Worm (Caenorhabditis elegans) whole organism, young adult: Measurements from ENCODE around the gene Y73B6BL.31.

Source experiments
- B0019.2 ChIP-seq: fragments of 200-800 bp; sonication (Bioruptor generic); conservative IDR thresholded peaks from 2 replicates; pipeline ENCODE4 v1.3.6; 2022; ENCODE audit warnings: missing genetic modification reagents, missing genetic modification characterization, missing compliant biosample characterization
- B0261.1 ChIP-seq: sonication (generic microtip); optimal IDR thresholded peaks from 2 replicates; lab custom pipeline; 2016; ENCODE audit warnings: mild to moderate bottlenecking, missing genetic modification characterization, moderate library complexity, missing compliant biosample characterization
- C06A6.2 ChIP-seq: fragments of 200-800 bp; sonication (Bioruptor generic); conservative IDR thresholded peaks from 2 replicates; pipeline ENCODE4 v1.3.6; 2022; ENCODE audit warnings: missing genetic modification characterization, missing compliant biosample characterization
- D2030.7 ChIP-seq: fragments of 200-800 bp; sonication (Bioruptor generic); IDR thresholded peaks from 2 replicates; pipeline ENCODE4 v1.3.6; 2022; ENCODE audit warnings: missing genetic modification reagents, missing genetic modification characterization, missing compliant biosample characterization
- F10E7.11 ChIP-seq: sonication (generic microtip); optimal IDR thresholded peaks from 2 replicates; lab custom pipeline; 2017; ENCODE audit warnings: mild to moderate bottlenecking, missing genetic modification characterization, moderate library complexity, missing compliant biosample characterization
- K11D2.4 ChIP-seq: fragments of 200-800 bp; sonication (Bioruptor generic); IDR thresholded peaks from 2 replicates; pipeline ENCODE4 v1.3.6; 2022; ENCODE audit warnings: missing genetic modification reagents, missing genetic modification characterization, missing compliant biosample characterization
- K12H6.12 ChIP-seq: fragments of 200-800 bp; sonication (Bioruptor generic); optimal IDR thresholded peaks from 2 replicates; lab custom pipeline; 2018; ENCODE audit warnings: mild to moderate bottlenecking, missing genetic modification characterization, missing compliant biosample characterization
- akir-1 ChIP-seq: fragments of 200-800 bp; sonication (Bioruptor generic); optimal IDR thresholded peaks from 2 replicates; lab custom pipeline; 2018; ENCODE audit warnings: mild to moderate bottlenecking, missing genetic modification characterization, moderate library complexity, missing compliant biosample characterization
- aptf-2 ChIP-seq: fragments of 200-800 bp; sonication (Bioruptor generic); conservative IDR thresholded peaks from 2 replicates; pipeline ENCODE4 v1.3.6; 2022; ENCODE audit warnings: missing genetic modification reagents, missing genetic modification characterization, missing compliant biosample characterization
- attf-5 ChIP-seq: fragments of 200-800 bp; sonication (Bioruptor generic); optimal IDR thresholded peaks from 2 replicates; lab custom pipeline; 2018; ENCODE audit warnings: mild to moderate bottlenecking, missing genetic modification characterization, missing compliant biosample characterization
- bed-1 ChIP-seq: fragments of 200-800 bp; sonication (Bioruptor generic); IDR thresholded peaks from 2 replicates; pipeline ENCODE4 v1.3.6; 2022; ENCODE audit warnings: missing genetic modification reagents, missing genetic modification characterization, missing compliant biosample characterization
- ceh-40 ChIP-seq: fragments of 200-800 bp; sonication (Bioruptor generic); IDR thresholded peaks from 2 replicates; pipeline ENCODE4 v1.3.6; 2022; ENCODE audit warnings: missing genetic modification characterization, missing compliant biosample characterization
- chd-7 ChIP-seq: sonication (generic microtip); optimal IDR thresholded peaks from 2 replicates; lab custom pipeline; 2016; ENCODE audit warnings: mild to moderate bottlenecking, missing genetic modification characterization, moderate library complexity, missing compliant biosample characterization
- dox-1 ChIP-seq: fragments of 200-800 bp; sonication (Bioruptor generic); IDR thresholded peaks from 2 replicates; pipeline ENCODE4 v1.3.6; 2022; ENCODE audit warnings: missing genetic modification reagents, missing genetic modification characterization, missing compliant biosample characterization
- hlh-12 ChIP-seq: sonication (generic microtip); optimal IDR thresholded peaks from 2 replicates; lab custom pipeline; 2016; ENCODE audit warnings: missing genetic modification characterization, missing compliant biosample characterization
- hlh-26 ChIP-seq: fragments of 200-800 bp; sonication (Bioruptor generic); conservative IDR thresholded peaks from 2 replicates; pipeline ENCODE4 v1.3.6; 2022; ENCODE audit warnings: missing genetic modification reagents, missing genetic modification characterization, missing compliant biosample characterization
- hmg-1.2 ChIP-seq: fragments of 200-800 bp; sonication (Bioruptor generic); IDR thresholded peaks from 2 replicates; pipeline ENCODE4 v1.3.6; 2022; ENCODE audit warnings: missing genetic modification reagents, missing genetic modification characterization, missing compliant biosample characterization
- lin-35 ChIP-seq, 3 experiments: fragments of 150-350 bp in 2 of 3; sonication (generic microtip) in 1 of 3; optimal IDR thresholded peaks; 2 replicates each; lab custom pipeline; 2014 to 2018; ENCODE audit warnings: missing biosample characterization in 3 of 3, missing genetic modification characterization in 3 of 3, missing genetic modification reagents in 3 of 3
- lsy-27 ChIP-seq: sonication (generic microtip); optimal IDR thresholded peaks from 2 replicates; lab custom pipeline; 2017; ENCODE audit warnings: missing genetic modification characterization, mild to moderate bottlenecking, missing compliant biosample characterization, antibody characterized with exemption, missing genotype, borderline replicate concordance; ENCODE audit not compliant: insufficient read depth
- madf-10 ChIP-seq: sonication (generic microtip); optimal IDR thresholded peaks from 2 replicates; lab custom pipeline; 2016; ENCODE audit warnings: mild to moderate bottlenecking, missing genetic modification characterization, missing compliant biosample characterization
- madf-8 ChIP-seq: fragments of 200-800 bp; sonication (Bioruptor generic); conservative IDR thresholded peaks from 2 replicates; pipeline ENCODE4 v1.3.6; 2022; ENCODE audit warnings: missing genetic modification reagents, missing genetic modification characterization, missing compliant biosample characterization
- mel-28 ChIP-seq: sonication (generic microtip); optimal IDR thresholded peaks from 2 replicates; lab custom pipeline; 2016; ENCODE audit warnings: borderline replicate concordance, mild to moderate bottlenecking, missing genetic modification characterization, missing compliant biosample characterization
- nhr-120 ChIP-seq: fragments of 200-800 bp; sonication (Bioruptor generic); IDR thresholded peaks from 2 replicates; pipeline ENCODE4 v1.3.6; 2022; ENCODE audit warnings: missing genetic modification characterization, missing compliant biosample characterization
- nhr-179 ChIP-seq: sonication (generic microtip); optimal IDR thresholded peaks from 2 replicates; lab custom pipeline; 2016; ENCODE audit warnings: mild to moderate bottlenecking, missing genetic modification characterization, missing compliant biosample characterization
- nhr-90 ChIP-seq: sonication (generic microtip); optimal IDR thresholded peaks from 2 replicates; lab custom pipeline; 2016; ENCODE audit warnings: missing genotype, mild to moderate bottlenecking, missing genetic modification characterization, missing compliant biosample characterization
- rec-8 ChIP-seq, 2 experiments: sonication (generic microtip); optimal IDR thresholded peaks; 2 replicates each; lab custom pipeline; 2016; ENCODE audit warnings: mild to moderate bottlenecking in 2 of 2, missing genetic modification characterization in 2 of 2, missing genetic modification reagents in 2 of 2, missing genotype in 2 of 2, missing biosample characterization in 1 of 2, missing compliant biosample characterization in 1 of 2, moderate library complexity in 1 of 2
- rpc-1 ChIP-seq, 2 experiments: fragments of 150-350 bp in 1 of 2; sonication (generic microtip) in 1 of 2; optimal IDR thresholded peaks; 2 replicates each; lab custom pipeline; 2014 to 2018; ENCODE audit warnings: missing biosample characterization in 1 of 2, missing genetic modification characterization in 1 of 2, missing genetic modification reagents in 1 of 2, missing genotype in 1 of 2
- snpc-4 ChIP-seq, 5 experiments: fragments of 150-350 bp in 1 of 5; sonication (generic microtip) in 4 of 5; optimal IDR thresholded peaks; 2 replicates each; lab custom pipeline; 2014 to 2018; ENCODE audit warnings: missing genetic modification characterization in 5 of 5, missing biosample characterization in 3 of 5, antibody characterized with exemption in 2 of 5, mild to moderate bottlenecking in 2 of 5, missing compliant biosample characterization in 2 of 5, missing genotype in 2 of 5, moderate library complexity in 2 of 5, missing genetic modification reagents in 1 of 5
- somi-1 ChIP-seq: fragments of 200-800 bp; sonication (Bioruptor generic); optimal IDR thresholded peaks from 2 replicates; lab custom pipeline; 2018; ENCODE audit warnings: mild to moderate bottlenecking, missing genetic modification characterization, missing compliant biosample characterization
- unc-130 ChIP-seq: sonication (generic microtip); optimal IDR thresholded peaks from 2 replicates; lab custom pipeline; 2016; ENCODE audit warnings: missing genetic modification reagents, missing genetic modification characterization, missing compliant biosample characterization
- ztf-26 ChIP-seq: sonication (generic microtip); optimal IDR thresholded peaks from 2 replicates; lab custom pipeline; 2017; ENCODE audit warnings: missing genetic modification characterization, missing compliant biosample characterization
- ztf-6 ChIP-seq: fragments of 200-800 bp; sonication (Bioruptor generic); IDR thresholded peaks from 2 replicates; pipeline ENCODE4 v1.3.6; 2022; ENCODE audit warnings: missing genetic modification reagents, missing genetic modification characterization, missing compliant biosample characterization

Gene Y73B6BL.31

DNA sequence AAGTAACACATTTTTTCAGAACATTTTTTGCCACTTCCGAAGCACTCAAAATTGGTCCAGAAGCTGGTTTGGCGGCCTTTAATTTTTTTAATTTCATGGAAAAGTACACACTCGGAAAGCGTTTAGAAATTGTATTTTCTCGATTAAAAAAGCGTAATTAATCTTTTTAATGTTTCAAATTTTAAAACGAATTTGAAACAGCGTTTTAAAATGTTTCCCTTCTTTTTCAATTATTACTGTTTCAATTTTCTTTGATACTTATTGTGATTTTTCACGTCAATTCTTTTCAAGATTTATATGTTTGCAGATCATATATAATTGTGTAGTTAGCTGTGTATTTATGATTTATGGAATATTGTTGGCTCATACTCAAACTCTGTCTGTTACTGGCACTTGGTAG, 22.3 kb downstream of the Y73B6BL.31 start, which contains the start of gene acr-25:
Gene acr-25 (plus strand): TSS at position 301 of the 400 bp plus-strand sequence.
- TF ChIP-seq hlh-12 (tag; lab: Kevin White, UChicago) (no peak), K11D2.4 (no peak), F10E7.11 (no peak), C06A6.2 (GFP tag; lab: Robert Waterston, UW) (no peak), nhr-90 (tag; lab: Kevin White, UChicago) (no peak), D2030.7 (GFP tag; lab: Robert Waterston, UW) (no peak), chd-7 (tag; lab: Kevin White, UChicago) (no peak)

DNA sequence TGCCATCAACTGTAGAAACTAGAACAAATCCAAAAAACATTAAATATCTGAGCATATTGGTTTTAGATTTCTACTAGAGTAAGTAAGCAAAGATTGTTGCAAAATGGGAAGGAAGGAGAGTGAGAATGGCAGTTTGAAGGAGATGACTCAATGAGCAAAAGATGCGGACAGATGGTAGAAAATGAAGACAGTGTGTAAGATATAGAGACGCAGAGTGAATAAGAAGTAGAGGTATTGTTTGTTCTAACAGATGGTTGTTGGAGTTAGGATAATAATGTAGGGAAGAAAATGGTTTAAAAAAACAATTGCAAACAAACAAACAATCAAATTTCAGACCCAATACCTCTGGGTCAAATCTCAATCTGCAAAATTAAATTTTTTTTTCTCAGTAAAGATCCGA, 29.5 kb downstream of the Y73B6BL.31 start, which contains the start of gene tmed-13:
Gene tmed-13 (minus strand): TSS at position 169 of the 400 bp plus-strand sequence.
- peak; percentile 51; the same call in 1 of the 2 replicates for TF ChIP-seq hmg-1.2 (GFP tag; lab: Robert Waterston, UW)
- no peak for TF ChIP-seq rec-8 (tag; optimal IDR thresholded peaks at IDR 0.05; lab: Kevin White, UChicago)
- TF ChIP-seq mel-28 (tag; lab: Kevin White, UChicago): no peak
- no peak for TF ChIP-seq lsy-27 (tag; lab: Kevin White, UChicago)
- no peak for TF ChIP-seq nhr-179 (tag; lab: Kevin White, UChicago)
- TF ChIP-seq bed-1: no peak

ce11 chrIV:6473140-6473539, 31.4 kb downstream of the Y73B6BL.31 start, which contains the start of gene Y73B6BL.27:
TSS of gene Y73B6BL.27 (minus strand) at chrIV:6473240.
- no peak for TF ChIP-seq somi-1 (GFP tag; lab: Kevin White, UChicago)
- TF ChIP-seq dox-1 (GFP tag; lab: Robert Waterston, UW): no peak
- no peak for TF ChIP-seq madf-8
- no peak for TF ChIP-seq nhr-120
- TF ChIP-seq B0261.1: no peak
- TF ChIP-seq rpc-1 (optimal IDR thresholded peaks at IDR 0.05; lab: Kevin White, UChicago): no peak
- no peak for TF ChIP-seq rpc-1 (tag; optimal IDR thresholded peaks at IDR 0.05; lab: Kevin White, UChicago)
- TF ChIP-seq aptf-2 (GFP tag; lab: Robert Waterston, UW): no peak
- TF ChIP-seq ceh-40: no peak
- TF ChIP-seq K12H6.12: no peak
- no peak for TF ChIP-seq madf-10
- TF ChIP-seq hlh-26 (GFP tag; lab: Robert Waterston, UW): no peak
- no peak for TF ChIP-seq B0019.2 (GFP tag; lab: Robert Waterston, UW)
- TF ChIP-seq ztf-6: no peak

DNA sequence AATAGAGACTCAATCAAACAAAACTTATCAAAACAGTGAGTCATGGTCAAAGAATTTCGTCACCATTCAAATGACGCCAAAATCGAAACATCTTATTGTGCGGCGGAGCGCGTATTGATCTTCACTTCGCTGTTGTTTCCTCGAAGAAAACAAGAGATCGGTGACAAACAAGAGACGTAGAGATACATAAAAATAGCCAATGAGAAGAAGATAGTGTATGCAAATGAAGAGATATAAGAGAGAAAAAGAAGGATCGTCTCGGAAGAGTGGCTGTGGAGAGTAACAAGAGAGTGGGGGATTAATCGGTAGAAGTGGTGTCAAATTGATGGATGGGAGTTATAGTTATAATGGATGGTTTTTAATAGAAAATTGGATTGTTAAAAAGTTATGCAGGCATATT, 33.0 kb downstream of the Y73B6BL.31 start:
- TF ChIP-seq hmg-1.2 (GFP tag; lab: Robert Waterston, UW): peak; percentile 72; the same call in 1 of the 2 replicates
- TF ChIP-seq lin-35 (GFP tag; optimal IDR thresholded peaks at IDR 0.05; lab: Kevin White, UChicago): peak in 1 of 3 experiments; percentile 58
- TF ChIP-seq snpc-4 (GFP tag; optimal IDR thresholded peaks at IDR 0.05; lab: Kevin White, UChicago): no peak
- TF ChIP-seq snpc-4 (tag; optimal IDR thresholded peaks at IDR 0.05; lab: Kevin White, UChicago): peak in 1 of 4 experiments; percentile 14
- peak; percentile 13 for TF ChIP-seq attf-5 (GFP tag; lab: Kevin White, UChicago)
- no peak for TF ChIP-seq unc-130 (GFP tag; lab: Kevin White, UChicago)
- TF ChIP-seq ztf-26 (tag; lab: Kevin White, UChicago): no peak
- TF ChIP-seq, all 124 proteins: peak for 4

DNA sequence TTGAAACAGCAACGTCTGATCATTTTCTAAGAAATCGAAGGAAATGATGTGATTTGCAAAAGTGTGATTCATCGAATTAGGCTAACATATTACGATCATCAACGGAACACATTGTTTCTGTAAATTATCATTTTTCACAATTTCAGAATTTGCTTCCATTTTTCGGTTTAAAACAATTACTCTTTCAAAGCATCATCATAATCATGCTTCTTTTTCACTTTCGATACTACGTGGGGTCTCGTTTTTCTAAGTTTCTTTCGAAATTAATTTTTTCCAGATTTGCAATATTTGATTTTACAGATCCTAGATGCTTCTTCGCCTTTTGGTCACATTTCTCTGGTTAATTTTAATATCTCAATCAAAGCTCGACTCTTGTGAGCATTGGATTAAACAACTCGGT, 38.5 kb downstream of the Y73B6BL.31 start, which contains the start of gene tyr-6:
Gene tyr-6 (plus strand): TSS at position 301 of the 400 bp plus-strand sequence.
- no peak for TF ChIP-seq nhr-90 (tag; lab: Kevin White, UChicago)
- no peak for TF ChIP-seq akir-1 (GFP tag; lab: Kevin White, UChicago)
- no peak for TF ChIP-seq dox-1 (GFP tag; lab: Robert Waterston, UW)
